Worm (Caenorhabditis elegans): Measurements from ENCODE around the gene znf-207.
"Not testable (repeated sequence)": the region's sequence is repeated elsewhere in the genome, so short reads cannot be mapped to it uniquely, and the experiment has no call there.

The znf-207 gene

DNA sequence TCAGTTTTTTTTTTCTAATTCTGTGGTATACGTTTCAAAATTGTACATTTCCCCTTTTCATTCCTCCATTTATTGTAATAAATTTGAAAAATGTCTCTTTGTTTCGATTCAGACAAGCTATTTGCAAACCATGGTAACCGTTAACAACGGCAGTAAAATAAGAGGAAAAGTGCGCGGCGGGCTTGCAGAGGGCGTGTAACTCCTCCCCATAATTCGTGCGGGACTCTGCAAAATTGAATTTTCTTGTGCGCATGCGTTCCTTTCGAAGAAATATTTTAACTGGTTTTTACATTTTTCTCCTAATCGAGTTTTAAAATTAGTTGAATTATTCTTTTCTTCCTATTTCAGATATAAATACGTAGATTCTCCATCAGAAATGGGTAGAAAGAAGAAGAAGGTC, at the start of gene znf-207:
Gene znf-207 (plus strand): TSS at position 349 of the 400 bp plus-strand sequence.
- TF ChIP-seq nhr-42 (GFP tag; IDR thresholded peaks at IDR 0.05), result no peak
- no peak for TF ChIP-seq unc-39 (tag; optimal IDR thresholded peaks at IDR 0.05)
- TF ChIP-seq ztf-7 (tag; optimal IDR thresholded peaks at IDR 0.05), result no peak
- TF ChIP-seq mdl-1 (tag; optimal IDR thresholded peaks at IDR 0.05), result peak in 1 of 2 experiments; percentile 39
- TF ChIP-seq ceh-44 (GFP tag; IDR thresholded peaks at IDR 0.05), result no peak
- peak; percentile 27 for TF ChIP-seq mxl-3 (GFP tag; optimal IDR thresholded peaks at IDR 0.05)
- peak in 1 of 2 experiments; percentile 67 for TF ChIP-seq lsy-2 (tag; optimal IDR thresholded peaks at IDR 0.05)
- TF ChIP-seq hlh-30 (tag; optimal IDR thresholded peaks at IDR 0.05; ENCODE audit: insufficient read depth), result peak; percentile 23
- peak; percentile 38; the same call in 1 of the 2 replicates for TF ChIP-seq hmg-1.1 (GFP tag; IDR thresholded peaks at IDR 0.05)
- TF ChIP-seq nhr-11 (tag; optimal IDR thresholded peaks at IDR 0.05), result no peak
- TF ChIP-seq nhr-77 (tag; optimal IDR thresholded peaks at IDR 0.05), result no peak
- TF ChIP-seq pha-4 (GFP tag; IDR thresholded peaks at IDR 0.05), result no peak
- peak; percentile 46 for TF ChIP-seq pha-4 (tag; optimal IDR thresholded peaks at IDR 0.05)
- TF ChIP-seq zfp-3 (GFP tag; conservative IDR thresholded peaks at IDR 0.05), result no peak
- no peak for TF ChIP-seq nhr-41 (GFP tag; IDR thresholded peaks at IDR 0.05)
- TF ChIP-seq ceh-28 (tag; optimal IDR thresholded peaks at IDR 0.05), result no peak
- no peak for TF ChIP-seq dmd-8 (GFP tag; IDR thresholded peaks at IDR 0.05)
- no peak for TF ChIP-seq lir-3 (tag; optimal IDR thresholded peaks at IDR 0.05)
- TF ChIP-seq hif-1 (tag; optimal IDR thresholded peaks at IDR 0.05), result peak in 1 of 2 experiments; percentile 40
- TF ChIP-seq lin-38 (GFP tag; IDR thresholded peaks at IDR 0.05), result peak; percentile 53
- TF ChIP-seq ZK337.2 (GFP tag; IDR thresholded peaks at IDR 0.05), result no peak
- TF ChIP-seq ZK546.5 (tag; optimal IDR thresholded peaks at IDR 0.05), result no peak
- no peak for TF ChIP-seq hlh-11 (tag; optimal IDR thresholded peaks at IDR 0.05)
- TF ChIP-seq ces-1 (GFP tag; optimal IDR thresholded peaks at IDR 0.05), result peak; percentile 80
- no peak for TF ChIP-seq set-16 (GFP tag; IDR thresholded peaks at IDR 0.05)
- TF ChIP-seq lin-29 (GFP tag; IDR thresholded peaks at IDR 0.05), result no peak
- TF ChIP-seq arid-1 (GFP tag; conservative IDR thresholded peaks at IDR 0.05), result no peak
- TF ChIP-seq attf-4 (tag; optimal IDR thresholded peaks at IDR 0.05), result no peak
- TF ChIP-seq dve-1 (tag; optimal IDR thresholded peaks at IDR 0.05; ENCODE audit: insufficient read depth), result peak; percentile 1
- TF ChIP-seq nhr-28 (tag; optimal IDR thresholded peaks at IDR 0.05), result no peak
- TF ChIP-seq fkh-10 (GFP tag; optimal IDR thresholded peaks at IDR 0.05), result peak; percentile 23
- peak; percentile 81 for TF ChIP-seq mes-2 (tag; optimal IDR thresholded peaks at IDR 0.05; ENCODE audit: poor library complexity, severe bottlenecking)
- TF ChIP-seq dpl-1 (GFP tag; optimal IDR thresholded peaks at IDR 0.05), result peak; percentile 19
- TF ChIP-seq T20F7.1 (GFP tag; optimal IDR thresholded peaks at IDR 0.05), result peak; percentile 11
- TF ChIP-seq mep-1 (tag; optimal IDR thresholded peaks at IDR 0.05), result peak; percentile 62
- TF ChIP-seq rbr-2 (tag; optimal IDR thresholded peaks at IDR 0.05), result peak; percentile 13

DNA sequence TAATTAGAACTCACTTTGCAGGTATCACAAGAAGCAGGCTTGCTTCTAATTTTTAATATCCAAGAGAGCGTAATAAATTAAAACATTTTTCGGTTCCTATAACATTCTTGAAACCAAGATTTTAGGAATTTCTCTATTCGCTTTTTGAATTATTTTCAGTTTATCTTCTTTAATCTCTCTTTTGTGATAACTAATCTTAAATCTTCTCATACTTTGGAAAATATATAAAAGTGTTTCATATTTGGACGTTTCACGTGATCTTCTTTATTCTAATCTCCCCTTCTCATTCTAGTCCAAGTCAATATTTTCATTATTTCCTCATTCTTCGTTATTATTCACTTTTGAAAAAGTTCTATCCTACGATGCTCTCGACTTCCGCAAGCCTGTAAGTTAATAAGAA, 49.2 kb upstream of the znf-207 start, which contains the start of gene F54D1.1:
Gene F54D1.1 (plus strand): TSS at position 301 of the 400 bp plus-strand sequence.
- TF ChIP-seq unc-62 (GFP tag; optimal IDR thresholded peaks at IDR 0.05 in 1 of 2) (no peak), unc-62 (tag; optimal IDR thresholded peaks at IDR 0.05) (no peak), vab-7 (GFP tag; IDR thresholded peaks at IDR 0.05) (no peak), lsy-2 (tag; optimal IDR thresholded peaks at IDR 0.05) (no peak), nhr-42 (GFP tag; IDR thresholded peaks at IDR 0.05) (no peak)

DNA sequence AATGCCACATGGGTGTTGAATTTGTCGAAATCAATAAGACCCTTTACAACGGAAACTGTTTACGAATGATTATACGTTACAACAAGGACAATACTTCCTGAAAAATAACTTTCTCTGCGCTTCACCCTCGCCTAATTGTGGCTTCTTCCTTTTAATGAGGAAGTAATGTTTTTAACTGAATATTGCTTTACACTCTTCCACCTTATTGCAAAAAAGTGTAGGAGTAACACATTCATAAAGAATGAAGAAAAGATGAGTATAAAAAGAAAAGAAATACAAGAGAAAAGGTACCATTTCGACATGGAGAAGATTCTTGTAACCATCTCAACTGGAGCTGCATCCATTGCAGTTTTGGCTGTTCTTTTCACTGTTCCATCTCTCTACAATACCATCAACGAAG, 47.7 kb upstream of the znf-207 start, which contains the start of gene col-126:
Gene col-126 (plus strand): TSS at position 301 of the 400 bp plus-strand sequence.
- not testable (repeated sequence) for TF ChIP-seq zag-1, snpc-4, egl-27 (tag; optimal IDR thresholded peaks at IDR 0.05)
